Fruit fly (Drosophila melanogaster) whole organism, embryonic: ENCODE results near the gene path.

Experiments
- Bgb ChIP-seq: fragments of 200-800 bp; sonication (Bioruptor generic); IDR thresholded peaks from 2 replicates; pipeline ENCODE4 v1.3.6; 2022; ENCODE audit warnings: missing biosample characterization, missing genetic modification characterization; ENCODE audit not compliant: partially characterized antibody
- CG11695 ChIP-seq: fragments of 200-800 bp; sonication (Bioruptor generic); IDR thresholded peaks from 3 replicates; pipeline ENCODE4 v1.3.6; 2022; ENCODE audit warnings: missing biosample characterization, missing genetic modification characterization
- CG1603 ChIP-seq: fragments of 200-800 bp; sonication (Bioruptor generic); optimal IDR thresholded peaks from 2 replicates; lab custom pipeline; 2019; ENCODE audit warnings: missing biosample characterization, mild to moderate bottlenecking, missing genetic modification characterization, moderate library complexity
- CG1647 ChIP-seq: fragments of 200-800 bp; sonication (Bioruptor generic); optimal IDR thresholded peaks from 3 replicates; lab custom pipeline; 2016; ENCODE audit warnings: missing biosample characterization, missing genetic modification characterization
- CG17359 ChIP-seq: fragments of 200-800 bp; sonication (Bioruptor generic); optimal IDR thresholded peaks from 3 replicates; lab custom pipeline; 2018; ENCODE audit warnings: missing biosample characterization, mild to moderate bottlenecking, missing genetic modification characterization, moderate library complexity
- CG30431 ChIP-seq: fragments of 200-800 bp; sonication (Bioruptor generic); optimal IDR thresholded peaks from 2 replicates; lab custom pipeline; 2017; ENCODE audit warnings: missing biosample characterization, missing genetic modification characterization
- CG31388 ChIP-seq: fragments of 200-800 bp; sonication (Bioruptor generic); optimal IDR thresholded peaks from 2 replicates; lab custom pipeline; 2016; ENCODE audit warnings: missing biosample characterization, missing genetic modification characterization
- CG3281 ChIP-seq: fragments of 200-800 bp; sonication (Bioruptor generic); optimal IDR thresholded peaks from 3 replicates; lab custom pipeline; 2017; ENCODE audit warnings: missing biosample characterization, mild to moderate bottlenecking, missing genetic modification characterization
- CG3847 ChIP-seq: fragments of 200-800 bp; sonication (Bioruptor generic); IDR thresholded peaks from 2 replicates; pipeline ENCODE4 v1.3.6; 2022; ENCODE audit warnings: missing biosample characterization, missing genetic modification characterization
- CG6272 ChIP-seq: fragments of 200-800 bp; sonication (Bioruptor generic); IDR thresholded peaks from 2 replicates; pipeline ENCODE4 v1.3.6; 2022; ENCODE audit warnings: missing biosample characterization, missing genetic modification characterization
- CG6689 ChIP-seq: fragments of 200-800 bp; sonication (Bioruptor generic); IDR thresholded peaks from 2 replicates; pipeline ENCODE4 v1.3.6; 2022; ENCODE audit warnings: missing biosample characterization, missing genetic modification characterization
- CG9817 ChIP-seq: fragments of 200-800 bp; sonication (Bioruptor generic); optimal IDR thresholded peaks from 2 replicates; lab custom pipeline; 2018; ENCODE audit warnings: missing biosample characterization, mild to moderate bottlenecking, missing genetic modification characterization, moderate library complexity
- CG9932 ChIP-seq: fragments of 200-800 bp; sonication (Bioruptor generic); IDR thresholded peaks from 2 replicates; pipeline ENCODE4 v1.3.6; 2022; ENCODE audit warnings: missing biosample characterization, missing genetic modification characterization
- Dad ChIP-seq: fragments of 200-800 bp; sonication (Bioruptor generic); optimal IDR thresholded peaks from 3 replicates; lab custom pipeline; 2016; ENCODE audit warnings: missing biosample characterization, missing genetic modification characterization
- Dip3 ChIP-seq: fragments of 200-800 bp; sonication (Bioruptor generic); optimal IDR thresholded peaks from 3 replicates; lab custom pipeline; 2016; ENCODE audit warnings: missing biosample characterization, missing genetic modification characterization
- Drgx ChIP-seq: fragments of 200-800 bp; sonication (Bioruptor generic); IDR thresholded peaks from 2 replicates; pipeline ENCODE4 v1.3.6; 2022; ENCODE audit warnings: missing biosample characterization, missing genetic modification characterization
- Gug ChIP-seq: fragments of 200-800 bp; sonication (Bioruptor generic); IDR thresholded peaks from 4 replicates; pipeline ENCODE4 v1.3.6; 2022; ENCODE audit warnings: missing biosample characterization, missing genetic modification characterization
- HLH4C ChIP-seq: fragments of 200-800 bp; sonication (Bioruptor generic); IDR thresholded peaks from 3 replicates; pipeline ENCODE4 v1.3.6; 2022; ENCODE audit warnings: missing biosample characterization, missing genetic modification characterization; ENCODE audit not compliant: partially characterized antibody
- Mrtf ChIP-seq: fragments of 200-800 bp; sonication (Bioruptor generic); IDR thresholded peaks from 3 replicates; pipeline ENCODE4 v1.3.6; 2022; ENCODE audit warnings: missing biosample characterization, missing genetic modification characterization
- Opbp ChIP-seq: fragments of 200-800 bp; sonication (Bioruptor generic); IDR thresholded peaks from 3 replicates; pipeline ENCODE4 v1.3.6; 2022; ENCODE audit warnings: missing biosample characterization, missing genetic modification characterization; ENCODE audit not compliant: partially characterized antibody
- PHDP ChIP-seq: fragments of 200-800 bp; sonication (Bioruptor generic); optimal IDR thresholded peaks from 3 replicates; lab custom pipeline; 2018; ENCODE audit warnings: missing biosample characterization, mild to moderate bottlenecking, missing genetic modification characterization, moderate library complexity
- Ptx1 ChIP-seq: fragments of 200-800 bp; sonication (Bioruptor generic); IDR thresholded peaks from 2 replicates; pipeline ENCODE4 v1.3.6; 2022; ENCODE audit warnings: missing biosample characterization, missing genetic modification characterization
- Scr ChIP-seq: fragments of 200-800 bp; sonication (Bioruptor generic); IDR thresholded peaks from 2 replicates; pipeline ENCODE4 v1.3.6; 2022; ENCODE audit warnings: missing biosample characterization, missing genetic modification characterization; ENCODE audit not compliant: partially characterized antibody
- Sox102F ChIP-seq: fragments of 200-800 bp; sonication (Bioruptor generic); optimal IDR thresholded peaks from 2 replicates; lab custom pipeline; 2018; ENCODE audit warnings: missing biosample characterization, mild to moderate bottlenecking, missing genetic modification characterization, moderate library complexity
- Trl ChIP-seq, 3 experiments: fragments of >200 bp in 2 of 3; fragments of 200-800 bp in 1 of 3; sonication (Bioruptor generic) in 1 of 3; optimal IDR thresholded peaks; 2 replicates in 1 of 3; 3 replicates in 2 of 3; lab custom pipeline; 2016 to 2017; ENCODE audit warnings: missing biosample characterization in 1 of 3, missing genetic modification characterization in 1 of 3
- Xbp1 ChIP-seq: fragments of 200-800 bp; sonication (Bioruptor generic); optimal IDR thresholded peaks from 3 replicates; lab custom pipeline; 2016; ENCODE audit warnings: missing biosample characterization, mild to moderate bottlenecking, missing genetic modification characterization
- abd-A ChIP-seq: fragments of 200-800 bp; sonication (Bioruptor generic); optimal IDR thresholded peaks from 3 replicates; lab custom pipeline; 2019; ENCODE audit warnings: missing biosample characterization, mild to moderate bottlenecking, missing genetic modification characterization, moderate library complexity
- ac ChIP-seq: fragments of 200-800 bp; sonication (Bioruptor generic); optimal IDR thresholded peaks from 3 replicates; lab custom pipeline; 2017; ENCODE audit warnings: missing biosample characterization, mild to moderate bottlenecking, missing genetic modification characterization
- ap ChIP-seq: fragments of 200-800 bp; sonication (Bioruptor generic); IDR thresholded peaks from 2 replicates; pipeline ENCODE4 v1.3.6; 2022; ENCODE audit warnings: missing biosample characterization, missing genetic modification characterization
- bbx ChIP-seq: fragments of 200-800 bp; sonication (Bioruptor generic); IDR thresholded peaks from 2 replicates; pipeline ENCODE4 v1.3.6; 2022; ENCODE audit warnings: missing biosample characterization, missing genetic modification characterization; ENCODE audit not compliant: partially characterized antibody
- bcd ChIP-seq: fragments of 200-800 bp; sonication (Bioruptor generic); optimal IDR thresholded peaks from 2 replicates; lab custom pipeline; 2017; ENCODE audit warnings: missing biosample characterization, mild to moderate bottlenecking, missing genetic modification characterization
- bsh ChIP-seq, 2 experiments: fragments of 200-800 bp; sonication (Bioruptor generic); optimal IDR thresholded peaks; 2 replicates each; lab custom pipeline; 2017 to 2018; ENCODE audit warnings: mild to moderate bottlenecking in 2 of 2, missing biosample characterization in 2 of 2, missing genetic modification characterization in 2 of 2, moderate library complexity in 1 of 2
- ems ChIP-seq: fragments of 200-800 bp; sonication (Bioruptor generic); optimal IDR thresholded peaks from 3 replicates; lab custom pipeline; 2016; ENCODE audit warnings: missing biosample characterization, missing genetic modification characterization
- fd96Cb ChIP-seq: fragments of 200-800 bp; sonication (Bioruptor generic); optimal IDR thresholded peaks from 2 replicates; lab custom pipeline; 2018; ENCODE audit warnings: missing biosample characterization, mild to moderate bottlenecking, missing genetic modification characterization, moderate library complexity
- ftz-f1 ChIP-seq: fragments of 200-800 bp; sonication (Bioruptor generic); optimal IDR thresholded peaks from 2 replicates; lab custom pipeline; 2016; ENCODE audit warnings: missing biosample characterization, missing genetic modification characterization
- gem ChIP-seq: fragments of 200-800 bp; sonication (Bioruptor generic); optimal IDR thresholded peaks from 2 replicates; lab custom pipeline; 2019; ENCODE audit warnings: missing biosample characterization, mild to moderate bottlenecking, missing genetic modification characterization, moderate library complexity
- hkb ChIP-seq, 2 experiments: fragments of 200-800 bp in 1 of 2; fragments of >200 bp in 1 of 2; sonication (Bioruptor generic) in 1 of 2; IDR thresholded peaks in 1 of 2; optimal IDR thresholded peaks in 1 of 2; 2 replicates each; pipeline versions ENCODE4 v1.3.6 to Lab custom; 2017 to 2022; ENCODE audit warnings: missing biosample characterization in 1 of 2, missing genetic modification characterization in 1 of 2
- org-1 ChIP-seq: fragments of 200-800 bp; sonication (Bioruptor generic); optimal IDR thresholded peaks from 2 replicates; lab custom pipeline; 2017; ENCODE audit warnings: missing biosample characterization, missing genetic modification characterization
- phol ChIP-seq: fragments of 200-800 bp; sonication (Bioruptor generic); optimal IDR thresholded peaks from 3 replicates; lab custom pipeline; 2018; ENCODE audit warnings: missing biosample characterization, mild to moderate bottlenecking, missing genetic modification characterization, moderate library complexity
- pum ChIP-seq: fragments of 200-800 bp; sonication (Bioruptor generic); optimal IDR thresholded peaks from 2 replicates; lab custom pipeline; 2016; ENCODE audit warnings: missing biosample characterization, missing genetic modification characterization
- sens ChIP-seq: fragments of 200-800 bp; sonication (Bioruptor generic); peaks from one replicate; lab custom pipeline; 2016; ENCODE audit warnings: missing biosample characterization, missing genetic modification characterization
- sens-2 ChIP-seq: fragments of 200-800 bp; sonication (Bioruptor generic); IDR thresholded peaks from 2 replicates; pipeline ENCODE4 v1.3.6; 2022; ENCODE audit warnings: missing biosample characterization, missing genetic modification characterization
- slp2 ChIP-seq: fragments of 200-800 bp; sonication (Bioruptor generic); optimal IDR thresholded peaks from 2 replicates; lab custom pipeline; 2016; ENCODE audit warnings: missing biosample characterization, missing genetic modification characterization
- ssp ChIP-seq: fragments of 200-800 bp; sonication (Bioruptor generic); IDR thresholded peaks from 2 replicates; pipeline ENCODE4 v1.3.6; 2022; ENCODE audit warnings: missing biosample characterization, missing genetic modification characterization
- tll ChIP-seq, 2 experiments: fragments of 200-800 bp in 1 of 2; fragments of >200 bp in 1 of 2; sonication (Bioruptor generic) in 1 of 2; optimal IDR thresholded peaks; 2 replicates each; lab custom pipeline; 2017 to 2019; ENCODE audit warnings: missing biosample characterization in 2 of 2, missing genetic modification characterization in 2 of 2, mild to moderate bottlenecking in 1 of 2, moderate library complexity in 1 of 2
- trem ChIP-seq: fragments of 200-800 bp; optimal IDR thresholded peaks from 3 replicates; lab custom pipeline; 2019; ENCODE audit warnings: missing biosample characterization, mild to moderate bottlenecking, missing genetic modification characterization, moderate library complexity
- twi ChIP-seq: fragments of 200-800 bp; optimal IDR thresholded peaks from 2 replicates; lab custom pipeline; 2019; ENCODE audit warnings: missing biosample characterization, mild to moderate bottlenecking, missing genetic modification characterization, moderate library complexity

path gene

DNA sequence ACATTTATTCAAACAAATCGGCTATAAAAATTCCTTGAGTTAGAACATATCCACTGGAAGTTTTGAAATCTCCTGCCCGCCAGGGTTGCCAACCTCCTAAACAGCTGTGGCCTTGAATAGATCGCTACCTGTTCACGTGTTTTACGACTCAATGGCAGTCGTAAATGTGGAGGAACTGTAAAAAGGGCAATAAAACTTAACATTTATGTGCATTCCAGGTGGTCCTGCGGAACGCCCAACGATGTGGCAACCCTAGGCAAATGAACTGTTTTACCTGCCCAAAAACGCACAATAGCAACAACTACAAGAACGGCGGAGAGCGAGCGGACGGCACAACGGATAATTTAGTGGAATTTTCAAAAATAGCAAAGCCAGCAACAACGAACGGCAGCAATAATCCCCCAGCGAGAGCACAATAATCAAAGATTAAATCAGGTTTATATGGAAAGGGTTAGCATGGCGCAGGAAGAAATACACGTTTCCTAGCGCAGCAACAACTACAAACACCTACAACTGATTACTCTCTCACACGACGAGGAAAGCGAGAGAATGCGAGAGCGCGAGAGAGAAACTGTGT is 43.4 kb downstream of the path start (continued):
- peak; percentile 12 for TF ChIP-seq slp2 (GFP tag; lab: Kevin White, UChicago)
- peak in 1 of 2 experiments; percentile 96 for TF ChIP-seq Trl (optimal IDR thresholded peaks at IDR 0.05; lab: Kevin White, UChicago)
- no peak for TF ChIP-seq Trl (GFP tag; optimal IDR thresholded peaks at IDR 0.05; lab: Kevin White, UChicago)
- TF ChIP-seq Drgx (GFP tag; lab: Robert Waterston, UW) = peak; percentile 15; the same call in 1 of the 2 replicates
- TF ChIP-seq bcd = peak; percentile 38
- TF ChIP-seq phol (tag; lab: Kevin White, UChicago) = peak; percentile 71
- TF ChIP-seq ssp (GFP tag; lab: Robert Waterston, UW) = peak; percentile 25; the same call in 1 of the 2 replicates
- no peak for TF ChIP-seq trem (tag; lab: Kevin White, UChicago)
- peak; percentile 23 for TF ChIP-seq Xbp1 (GFP tag; lab: Kevin White, UChicago)
- TF ChIP-seq CG3281 (GFP tag; lab: Kevin White, UChicago) = peak; percentile 53
- peak; percentile 39; the same call in 1 of the 2 replicates for TF ChIP-seq CG6272 (GFP tag; lab: Robert Waterston, UW)
- TF ChIP-seq Dip3 = peak; percentile 47
- TF ChIP-seq Ptx1 (GFP tag; lab: Robert Waterston, UW) = peak; percentile 55
- TF ChIP-seq Opbp = 0 out of 3 replicates have a peak, but pooled peaks have one; percentile 30
- 0 out of 2 replicates have a peak, but pooled peaks have one; percentile 20 for TF ChIP-seq ap
- no peak for TF ChIP-seq pum
- no peak for TF ChIP-seq hkb (optimal IDR thresholded peaks at IDR 0.05; lab: Kevin White, UChicago)
- TF ChIP-seq hkb (GFP tag; IDR thresholded peaks at IDR 0.05; lab: Robert Waterston, UW) = peak; percentile 69
- TF ChIP-seq ftz-f1 (GFP tag; lab: Kevin White, UChicago) = peak; percentile 54
- peak; percentile 28; the same call in 1 of the 2 replicates for TF ChIP-seq CG3847
- TF ChIP-seq CG6689 (GFP tag; lab: Robert Waterston, UW) = peak; percentile 31; the same call in 1 of the 2 replicates
- TF ChIP-seq PHDP (tag; lab: Kevin White, UChicago) = peak; percentile 2
- peak; percentile 17 for TF ChIP-seq ems (GFP tag; lab: Kevin White, UChicago)
- TF ChIP-seq sens-2 (GFP tag; lab: Robert Waterston, UW) = peak; percentile 59
- TF ChIP-seq Dad = no peak
- peak; percentile 47; the same call in 2 of the 3 replicates for TF ChIP-seq CG11695
- peak; percentile 11 for TF ChIP-seq twi (tag; lab: Kevin White, UChicago)
- no peak for TF ChIP-seq tll (GFP tag; optimal IDR thresholded peaks at IDR 0.05; lab: Kevin White, UChicago)
- peak; percentile 26 for TF ChIP-seq CG1647 (GFP tag; lab: Kevin White, UChicago)
- TF ChIP-seq CG31388 (GFP tag; lab: Kevin White, UChicago) = no peak
- TF ChIP-seq sens (GFP tag; lab: Kevin White, UChicago) = peak; percentile 87
- TF ChIP-seq HLH4C (GFP tag; lab: Robert Waterston, UW) = 0 out of 3 replicates have a peak, but pooled peaks have one; percentile 18
- peak; percentile 65 for TF ChIP-seq CG17359 (tag; lab: Kevin White, UChicago)
- peak; percentile 3 for TF ChIP-seq CG9817 (tag; lab: Kevin White, UChicago)
- TF ChIP-seq Scr (GFP tag; lab: Robert Waterston, UW) = no peak
- peak; percentile 43; the same call in 1 of the 4 replicates for TF ChIP-seq Gug (GFP tag; lab: Robert Waterston, UW)
- peak; percentile 54 for TF ChIP-seq Sox102F (GFP tag; lab: Kevin White, UChicago)
- TF ChIP-seq CG30431 = peak; percentile 27
- TF ChIP-seq bsh (GFP tag; optimal IDR thresholded peaks at IDR 0.05; lab: Kevin White, UChicago) = peak in 1 of 2 experiments; percentile 62
- TF ChIP-seq bbx (GFP tag; lab: Robert Waterston, UW) = 0 out of 2 replicates have a peak, but pooled peaks have one; percentile 55
- TF ChIP-seq org-1 (GFP tag; lab: Kevin White, UChicago) = no peak
- peak; percentile 20; the same call in 1 of the 2 replicates for TF ChIP-seq CG9932 (GFP tag; lab: Robert Waterston, UW)
- TF ChIP-seq fd96Cb (tag; lab: Kevin White, UChicago) = peak; percentile 42
- TF ChIP-seq abd-A (tag; lab: Kevin White, UChicago) = peak; percentile 76
- peak; percentile 18 for TF ChIP-seq gem (tag; lab: Kevin White, UChicago)
- TF ChIP-seq ac = peak; percentile 29
- TF ChIP-seq Mrtf (GFP tag; lab: Robert Waterston, UW) = peak; percentile 57; the same call in 1 of the 3 replicates
- TF ChIP-seq Bgb = peak; percentile 16; the same call in 1 of the 2 replicates
- TF ChIP-seq CG1603 = peak; percentile 79
